Fruit fly (Drosophila melanogaster): ENCODE data around the gene CG18628.

CG18628 gene

DNA sequence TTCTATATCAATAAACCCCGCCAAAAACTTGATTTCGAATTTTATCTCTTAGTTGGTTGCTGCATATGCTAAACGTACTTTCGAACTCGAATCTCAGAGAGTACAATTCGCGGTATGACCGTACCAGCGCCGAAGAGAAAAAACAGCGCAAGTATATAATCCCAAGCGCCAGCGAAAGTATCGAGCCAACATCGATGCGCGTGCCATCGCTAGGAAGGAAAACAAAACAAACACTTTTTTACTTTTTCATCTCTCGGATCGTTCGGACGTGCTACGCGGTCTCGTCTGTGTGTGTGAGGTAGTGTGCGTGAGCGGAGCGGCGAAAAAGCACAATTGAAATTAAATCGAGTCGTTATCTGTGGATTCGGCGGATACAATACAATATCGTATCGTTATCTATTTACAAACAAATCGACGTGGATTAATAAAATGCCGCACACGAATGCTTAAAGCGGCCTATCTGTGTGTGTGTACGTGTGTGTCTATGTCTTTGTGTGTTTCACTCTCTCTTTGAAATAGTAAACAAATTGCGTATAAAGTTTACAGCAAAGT, 25.0 kb downstream of the CG18628 start, which contains the start of gene simj (continued):
- peak; percentile 55 for TF ChIP-seq CG11504 (tag; optimal IDR thresholded peaks at IDR 0.05)
- peak; percentile 46 for TF ChIP-seq BtbVII (GFP tag; optimal IDR thresholded peaks at IDR 0.05)
- TF ChIP-seq Gsc (GFP tag; IDR thresholded peaks at IDR 0.05), result no peak
- TF ChIP-seq her (GFP tag; optimal IDR thresholded peaks at IDR 0.05), result peak; percentile 80
- TF ChIP-seq Trl (optimal IDR thresholded peaks at IDR 0.05), result peak in 1 of 2 experiments; percentile 12
- TF ChIP-seq Trl (GFP tag; optimal IDR thresholded peaks at IDR 0.05), result peak; percentile 63
- peak; percentile 34 for TF ChIP-seq Bteb2 (GFP tag; optimal IDR thresholded peaks at IDR 0.05)
- TF ChIP-seq CG17361 (GFP tag; IDR thresholded peaks at IDR 0.05), result no peak
- no peak for TF ChIP-seq sisA (GFP tag; IDR thresholded peaks at IDR 0.05)
- peak; percentile 38 for TF ChIP-seq CoRest (tag; optimal IDR thresholded peaks at IDR 0.05)
- TF ChIP-seq CG11696 (GFP tag; IDR thresholded peaks at IDR 0.05), result peak; percentile 37; the same call in 1 of the 2 replicates
- TF ChIP-seq Hr51 (GFP tag; optimal IDR thresholded peaks at IDR 0.05), result peak; percentile 10 to 39
- TF ChIP-seq CG34224 (GFP tag; IDR thresholded peaks at IDR 0.05; ENCODE audit: partially characterized antibody), result peak; percentile 90
- 0 out of 2 replicates have a peak, but pooled peaks have one; percentile 13 for TF ChIP-seq CG11247 (GFP tag; IDR thresholded peaks at IDR 0.05)
- TF ChIP-seq salm (tag; optimal IDR thresholded peaks at IDR 0.05), result peak; percentile 50
- TF ChIP-seq CG18262 (tag; optimal IDR thresholded peaks at IDR 0.05), result peak; percentile 34
- no peak for TF ChIP-seq tap (tag; optimal IDR thresholded peaks at IDR 0.05)
- no peak for TF ChIP-seq CG10366 (GFP tag; IDR thresholded peaks at IDR 0.05)
- TF ChIP-seq Kr (GFP tag; optimal IDR thresholded peaks at IDR 0.05), result no peak
- no peak for TF ChIP-seq Bdp1 (GFP tag; optimal IDR thresholded peaks at IDR 0.05)
- peak; percentile 20 for TF ChIP-seq Mad (GFP tag; optimal IDR thresholded peaks at IDR 0.05)
- TF ChIP-seq crc (GFP tag; optimal IDR thresholded peaks at IDR 0.05), result no peak
- peak; percentile 3 for TF ChIP-seq Hand (GFP tag; optimal IDR thresholded peaks at IDR 0.05)
- TF ChIP-seq Oli (tag; optimal IDR thresholded peaks at IDR 0.05), result no peak
- TF ChIP-seq Gug (GFP tag; IDR thresholded peaks at IDR 0.05), result peak; percentile 27; the same call in 1 of the 4 replicates
- TF ChIP-seq lov (optimal IDR thresholded peaks at IDR 0.05), result no peak
- no peak for TF ChIP-seq lov (GFP tag; IDR thresholded peaks at IDR 0.05)
- TF ChIP-seq CG17568 (GFP tag; optimal IDR thresholded peaks at IDR 0.05), result no peak
- TF ChIP-seq Atf6 (GFP tag; IDR thresholded peaks at IDR 0.05), result peak; percentile 69
- peak; percentile 57 for TF ChIP-seq NfI (GFP tag; optimal IDR thresholded peaks at IDR 0.05)
- TF ChIP-seq CG2199 (GFP tag; IDR thresholded peaks at IDR 0.05), result 0 out of 3 replicates have a peak, but pooled peaks have one; percentile 10
- no peak for TF ChIP-seq CG15011 (GFP tag; optimal IDR thresholded peaks at IDR 0.05)
- no peak for TF ChIP-seq dmrt11E (tag; optimal IDR thresholded peaks at IDR 0.05)
- peak; percentile 88 for TF ChIP-seq CG6791 (GFP tag; IDR thresholded peaks at IDR 0.05; ENCODE audit: partially characterized antibody)
- no peak; the same call in 1 of the 2 replicates for TF ChIP-seq Taf1 (GFP tag; IDR thresholded peaks at IDR 0.05)
- TF ChIP-seq ttk (GFP tag; IDR thresholded peaks at IDR 0.05), result no peak
- peak; percentile 36 for TF ChIP-seq Max (GFP tag; optimal IDR thresholded peaks at IDR 0.05)
- peak; percentile 35 for TF ChIP-seq CG2202 (tag; optimal IDR thresholded peaks at IDR 0.05)
- peak; percentile 65 for TF ChIP-seq CG2116 (GFP tag; optimal IDR thresholded peaks at IDR 0.05)
- peak; percentile 26 for TF ChIP-seq tin (GFP tag; optimal IDR thresholded peaks at IDR 0.05)
- peak; percentile 84 for TF ChIP-seq CG17829 (tag; optimal IDR thresholded peaks at IDR 0.05)
- no peak for TF ChIP-seq Sry-β (GFP tag; optimal IDR thresholded peaks at IDR 0.05)
- peak; percentile 64 for TF ChIP-seq CG8290 (GFP tag; optimal IDR thresholded peaks at IDR 0.05)
- TF ChIP-seq CG8290 (tag; optimal IDR thresholded peaks at IDR 0.05), result peak in 1 of 2 experiments; percentile 87
- TF ChIP-seq CG15073 (GFP tag; optimal IDR thresholded peaks at IDR 0.05), result no peak
- TF ChIP-seq CG4282 (GFP tag; optimal IDR thresholded peaks at IDR 0.05), result peak; percentile 55
- peak; percentile 60 for TF ChIP-seq Doc3 (GFP tag; IDR thresholded peaks at IDR 0.05; ENCODE audit: partially characterized antibody)
- TF ChIP-seq CG5953 (GFP tag; IDR thresholded peaks at IDR 0.05), result no peak
- no peak for TF ChIP-seq CG8478 (optimal IDR thresholded peaks at IDR 0.05)
- peak; percentile 36; the same call in 1 of the 2 replicates for TF ChIP-seq sim (GFP tag; IDR thresholded peaks at IDR 0.05)
- no peak for TF ChIP-seq ro (GFP tag; IDR thresholded peaks at IDR 0.05)
- TF ChIP-seq CG31365 (tag; optimal IDR thresholded peaks at IDR 0.05), result peak; percentile 58
